Worm (Caenorhabditis elegans) whole organism, dauer: ENCODE measurements around the gene cisd-1.

Source experiments
- unc-62 ChIP-seq: sonication (generic microtip); optimal IDR thresholded peaks from 2 replicates; lab custom pipeline; 2017; ENCODE audit warnings: missing biosample characterization, missing genetic modification reagents, missing genetic modification characterization

The cisd-1 gene

ce11 chrII:11484600-11484999 lies 15.2 kb upstream of the cisd-1 start:
- no peak for TF ChIP-seq unc-62 (GFP tag; lab: Kevin White, UChicago)

- TF ChIP-seq unc-62 (GFP tag; lab: Kevin White, UChicago), result no peak
Observed at ce11 chrII:11479076-11479475, 9.7 kb upstream of the cisd-1 start, which contains the start of gene W02B12.12. Gene W02B12.12, minus strand, starts transcription at chrII:11479176.

- no peak for TF ChIP-seq unc-62 (GFP tag; lab: Kevin White, UChicago)
Observed at ce11 chrII:11476410-11476809, 7.0 kb upstream of the cisd-1 start, which contains the start of gene W02B12.16. Gene W02B12.16, minus strand, starts transcription at chrII:11476510.

ce11 chrII:11473525-11474181 lies 4.2 kb upstream of the cisd-1 start, which contains the start of the genes metl-1 and W02B12.11:
Gene metl-1, minus strand, starts transcription at chrII:11473575.
Gene W02B12.11, plus strand, starts transcription at chrII:11473861.
- no peak for TF ChIP-seq unc-62 (GFP tag; lab: Kevin White, UChicago)

ce11 chrII:11472542-11472941 lies 3.1 kb upstream of the cisd-1 start:
- TF ChIP-seq unc-62 (GFP tag; lab: Kevin White, UChicago), result no peak

- no peak for TF ChIP-seq unc-62 (GFP tag; lab: Kevin White, UChicago)
Observed at ce11 chrII:11471916-11472315, 2.5 kb upstream of the cisd-1 start, which contains the start of gene mfn-1. Gene mfn-1, minus strand, starts transcription at chrII:11472016.

- no peak for TF ChIP-seq unc-62 (GFP tag; lab: Kevin White, UChicago)
Observed at ce11 chrII:11467541-11467940, 1.9 kb downstream of the cisd-1 start, which contains the start of gene klp-17. Gene klp-17, minus strand, starts transcription at chrII:11467641.

- no peak for TF ChIP-seq unc-62 (GFP tag; lab: Kevin White, UChicago)
Observed at ce11 chrII:11464427-11464944, 4.9 kb downstream of the cisd-1 start, which contains the start of the genes aars-1 and rga-1. Gene aars-1, minus strand, starts transcription at chrII:11464497. Gene rga-1, plus strand, starts transcription at chrII:11464894.

ce11 chrII:11463899-11464298 lies 5.5 kb downstream of the cisd-1 start:
- no peak for TF ChIP-seq unc-62 (GFP tag; lab: Kevin White, UChicago)

- no peak for TF ChIP-seq unc-62 (GFP tag; lab: Kevin White, UChicago)
Observed at ce11 chrII:11459883-11460282, 9.5 kb downstream of the cisd-1 start.

- no peak for TF ChIP-seq unc-62 (GFP tag; lab: Kevin White, UChicago)
Observed at ce11 chrII:11455715-11456114, 13.7 kb downstream of the cisd-1 start.

ce11 chrII:11455140-11455539 lies 14.3 kb downstream of the cisd-1 start:
- TF ChIP-seq unc-62 (GFP tag; lab: Kevin White, UChicago), result no peak

ce11 chrII:11453639-11454038 lies 15.8 kb downstream of the cisd-1 start:
- no peak for TF ChIP-seq unc-62 (GFP tag; lab: Kevin White, UChicago)

- no peak for TF ChIP-seq unc-62 (GFP tag; lab: Kevin White, UChicago)
Observed at ce11 chrII:11453025-11453424, 16.4 kb downstream of the cisd-1 start, which contains the start of gene rsp-1. Gene rsp-1, plus strand, starts transcription at chrII:11453362.

ce11 chrII:11452498-11453005 lies 16.9 kb downstream of the cisd-1 start, which contains the start of gene rsp-2:
Gene rsp-2, minus strand, starts transcription at chrII:11452955.
- TF ChIP-seq unc-62 (GFP tag; lab: Kevin White, UChicago), result no peak

- no peak for TF ChIP-seq unc-62 (GFP tag; lab: Kevin White, UChicago)
Observed at ce11 chrII:11451738-11452137, 17.7 kb downstream of the cisd-1 start.
